Fruit fly (Drosophila melanogaster) whole organism, embryonic: ENCODE measurements around the gene CG13285.

Experiments
- B-H2 ChIP-seq: fragments of 200-800 bp; sonication (Bioruptor generic); optimal IDR thresholded peaks from 2 replicates; lab custom pipeline; 2018; ENCODE audit warnings: missing biosample characterization, mild to moderate bottlenecking, missing genetic modification characterization
- BEAF-32 ChIP-seq: fragments of 200-800 bp; sonication (Bioruptor generic); optimal IDR thresholded peaks from 3 replicates; lab custom pipeline; 2017; ENCODE audit warnings: missing biosample characterization, missing genetic modification characterization, mild to moderate bottlenecking, moderate library complexity, missing genetic modification reagents
- CG12219 ChIP-seq: fragments of 200-800 bp; sonication (Bioruptor generic); optimal IDR thresholded peaks from 3 replicates; lab custom pipeline; 2018; ENCODE audit warnings: missing biosample characterization, mild to moderate bottlenecking, missing genetic modification characterization
- CG13123 ChIP-seq: fragments of 200-800 bp; sonication (Bioruptor generic); optimal IDR thresholded peaks from 2 replicates; lab custom pipeline; 2016; ENCODE audit warnings: missing biosample characterization, missing genetic modification characterization
- CG13287 ChIP-seq: fragments of 200-800 bp; sonication (Bioruptor generic); IDR thresholded peaks from 2 replicates; pipeline ENCODE4 v1.3.6; 2022; ENCODE audit warnings: missing biosample characterization, missing genetic modification characterization; ENCODE audit not compliant: partially characterized antibody
- CG14710 ChIP-seq: fragments of 200-800 bp; sonication (Bioruptor generic); optimal IDR thresholded peaks from 3 replicates; lab custom pipeline; 2019; ENCODE audit warnings: missing biosample characterization, mild to moderate bottlenecking, missing genetic modification characterization, moderate library complexity
- CG15514 ChIP-seq: fragments of 200-800 bp; sonication (Bioruptor generic); optimal IDR thresholded peaks from 3 replicates; lab custom pipeline; 2017; ENCODE audit warnings: missing biosample characterization, missing genetic modification characterization, mild to moderate bottlenecking, moderate library complexity, missing genetic modification reagents
- CG1603 ChIP-seq: fragments of 200-800 bp; sonication (Bioruptor generic); optimal IDR thresholded peaks from 2 replicates; lab custom pipeline; 2019; ENCODE audit warnings: missing biosample characterization, mild to moderate bottlenecking, missing genetic modification characterization, moderate library complexity
- CG16813 ChIP-seq: fragments of 200-800 bp; sonication (Bioruptor generic); IDR thresholded peaks from 3 replicates; pipeline ENCODE4 v1.3.6; 2022; ENCODE audit warnings: missing biosample characterization, missing genetic modification characterization; ENCODE audit not compliant: partially characterized antibody
- CG17186 ChIP-seq: fragments of 200-800 bp; sonication (Bioruptor generic); optimal IDR thresholded peaks from 3 replicates; lab custom pipeline; 2017; ENCODE audit warnings: missing biosample characterization, missing genetic modification reagents, missing genetic modification characterization
- CG17829 ChIP-seq: fragments of 200-800 bp; optimal IDR thresholded peaks from 2 replicates; lab custom pipeline; 2019; ENCODE audit warnings: missing biosample characterization, mild to moderate bottlenecking, missing genetic modification characterization, moderate library complexity
- CG2129 ChIP-seq: fragments of 200-800 bp; sonication (Bioruptor generic); IDR thresholded peaks from 2 replicates; pipeline ENCODE4 v1.3.6; 2022; ENCODE audit warnings: missing biosample characterization, missing genetic modification characterization; ENCODE audit not compliant: partially characterized antibody
- CG34224 ChIP-seq: fragments of 200-800 bp; sonication (Bioruptor generic); IDR thresholded peaks from 3 replicates; pipeline ENCODE4 v1.3.6; 2022; ENCODE audit warnings: missing biosample characterization, missing genetic modification characterization; ENCODE audit not compliant: partially characterized antibody
- CG3847 ChIP-seq: fragments of 200-800 bp; sonication (Bioruptor generic); IDR thresholded peaks from 2 replicates; pipeline ENCODE4 v1.3.6; 2022; ENCODE audit warnings: missing biosample characterization, missing genetic modification characterization
- CG42726 ChIP-seq: fragments of 200-800 bp; sonication (Bioruptor generic); IDR thresholded peaks from 2 replicates; pipeline ENCODE4 v1.3.6; 2022; ENCODE audit warnings: missing biosample characterization, missing genetic modification characterization; ENCODE audit not compliant: partially characterized antibody
- CG4617 ChIP-seq: fragments of 200-800 bp; sonication (Bioruptor generic); optimal IDR thresholded peaks from 3 replicates; lab custom pipeline; 2016; ENCODE audit warnings: missing biosample characterization, missing genetic modification characterization, borderline replicate concordance
- CG6791 ChIP-seq: fragments of 200-800 bp; sonication (Bioruptor generic); IDR thresholded peaks from 3 replicates; pipeline ENCODE4 v1.3.6; 2022; ENCODE audit warnings: missing biosample characterization, missing genetic modification characterization; ENCODE audit not compliant: partially characterized antibody
- CG7963 ChIP-seq: fragments of 200-800 bp; sonication (Bioruptor generic); IDR thresholded peaks from 3 replicates; pipeline ENCODE4 v1.3.6; 2022; ENCODE audit warnings: missing biosample characterization, missing genetic modification characterization; ENCODE audit not compliant: partially characterized antibody
- CG8944 ChIP-seq: fragments of 200-800 bp; sonication (Bioruptor generic); optimal IDR thresholded peaks from 3 replicates; lab custom pipeline; 2016; ENCODE audit warnings: missing biosample characterization, missing genetic modification characterization
- CG9797 ChIP-seq: fragments of 200-800 bp; sonication (Bioruptor generic); optimal IDR thresholded peaks from 3 replicates; lab custom pipeline; 2018; ENCODE audit warnings: missing biosample characterization, mild to moderate bottlenecking, missing genetic modification characterization
- D ChIP-seq, 2 experiments: fragments of 200-800 bp in 1 of 2; fragments of >200 bp in 1 of 2; sonication (Bioruptor generic) in 1 of 2; optimal IDR thresholded peaks; 2 replicates in 1 of 2; 3 replicates in 1 of 2; lab custom pipeline; 2017; ENCODE audit warnings: mild to moderate bottlenecking in 1 of 2, missing biosample characterization in 1 of 2, missing genetic modification characterization in 1 of 2, missing genetic modification reagents in 1 of 2
- Doc3 ChIP-seq: fragments of 200-800 bp; sonication (Bioruptor generic); IDR thresholded peaks from 3 replicates; pipeline ENCODE4 v1.3.6; 2022; ENCODE audit warnings: missing biosample characterization, missing genetic modification characterization; ENCODE audit not compliant: partially characterized antibody
- E2f1 ChIP-seq: fragments of 200-800 bp; sonication (Bioruptor generic); IDR thresholded peaks from 2 replicates; pipeline ENCODE4 v1.3.6; 2022; ENCODE audit warnings: missing biosample characterization, missing genetic modification characterization
- E2f2 ChIP-seq: fragments of 200-800 bp; sonication (Bioruptor generic); IDR thresholded peaks from 2 replicates; pipeline ENCODE4 v1.3.6; 2022; ENCODE audit warnings: missing biosample characterization, missing genetic modification characterization
- Ets97D ChIP-seq: fragments of 200-800 bp; sonication (Bioruptor generic); optimal IDR thresholded peaks from 3 replicates; lab custom pipeline; 2016; ENCODE audit warnings: missing biosample characterization, missing genetic modification characterization
- HmgZ ChIP-seq: fragments of 200-800 bp; sonication (Bioruptor generic); optimal IDR thresholded peaks from 2 replicates; lab custom pipeline; 2018; ENCODE audit warnings: missing biosample characterization, mild to moderate bottlenecking, missing genetic modification characterization
- MBD-R2 ChIP-seq: fragments of 200-800 bp; sonication (Bioruptor generic); IDR thresholded peaks from 2 replicates; pipeline ENCODE4 v1.3.6; 2022; ENCODE audit warnings: missing biosample characterization, missing genetic modification characterization
- MESR4 ChIP-seq: fragments of 200-800 bp; sonication (Bioruptor generic); optimal IDR thresholded peaks from 2 replicates; lab custom pipeline; 2018; ENCODE audit warnings: missing biosample characterization, mild to moderate bottlenecking, missing genetic modification characterization, moderate library complexity
- Nf-YC ChIP-seq: fragments of 200-800 bp; optimal IDR thresholded peaks from 3 replicates; lab custom pipeline; 2019; ENCODE audit warnings: missing biosample characterization, mild to moderate bottlenecking, missing genetic modification characterization, moderate library complexity
- Opbp ChIP-seq: fragments of 200-800 bp; sonication (Bioruptor generic); IDR thresholded peaks from 3 replicates; pipeline ENCODE4 v1.3.6; 2022; ENCODE audit warnings: missing biosample characterization, missing genetic modification characterization; ENCODE audit not compliant: partially characterized antibody
- Sry-δ ChIP-seq: fragments of 200-800 bp; sonication (Bioruptor generic); optimal IDR thresholded peaks from 2 replicates; lab custom pipeline; 2016; ENCODE audit warnings: missing biosample characterization, missing genetic modification characterization
- ato ChIP-seq: fragments of 200-800 bp; sonication (Bioruptor generic); IDR thresholded peaks from 2 replicates; pipeline ENCODE4 v1.3.6; 2022; ENCODE audit warnings: missing biosample characterization, missing genetic modification characterization; ENCODE audit not compliant: partially characterized antibody
- croc ChIP-seq: fragments of 200-800 bp; sonication (Bioruptor generic); conservative IDR thresholded peaks from 3 replicates; pipeline ENCODE4 v1.3.6; 2022; ENCODE audit warnings: missing biosample characterization, missing genetic modification characterization
- crp ChIP-seq, 2 experiments: fragments of 200-800 bp; sonication (Bioruptor generic); optimal IDR thresholded peaks; 2 replicates in 1 of 2; 3 replicates in 1 of 2; lab custom pipeline; 2017; ENCODE audit warnings: missing biosample characterization in 2 of 2, missing genetic modification characterization in 2 of 2, mild to moderate bottlenecking in 1 of 2, moderate library complexity in 1 of 2
- danr ChIP-seq: fragments of 200-800 bp; sonication (Bioruptor generic); IDR thresholded peaks from 2 replicates; pipeline ENCODE4 v1.3.6; 2022; ENCODE audit warnings: missing biosample characterization, missing genetic modification characterization
- dati ChIP-seq: fragments of 200-800 bp; sonication (Bioruptor generic); IDR thresholded peaks from 2 replicates; pipeline ENCODE4 v1.3.6; 2022; ENCODE audit warnings: missing biosample characterization, missing genetic modification characterization
- exex ChIP-seq: fragments of 200-800 bp; sonication (Bioruptor generic); optimal IDR thresholded peaks from 4 replicates; lab custom pipeline; 2018; ENCODE audit warnings: missing biosample characterization, mild to moderate bottlenecking, missing genetic modification characterization, moderate library complexity
- hb ChIP-seq: fragments of 200-800 bp; sonication (Bioruptor generic); IDR thresholded peaks from 3 replicates; pipeline ENCODE4 v1.3.6; 2022; ENCODE audit warnings: missing biosample characterization, missing genetic modification characterization; ENCODE audit not compliant: partially characterized antibody
- inv ChIP-seq: fragments of 200-800 bp; sonication (Bioruptor generic); IDR thresholded peaks from 2 replicates; pipeline ENCODE4 v1.3.6; 2022; ENCODE audit warnings: missing biosample characterization, missing genetic modification characterization; ENCODE audit not compliant: partially characterized antibody
- lbe ChIP-seq: fragments of 200-800 bp; sonication (Bioruptor generic); optimal IDR thresholded peaks from 2 replicates; lab custom pipeline; 2016; ENCODE audit warnings: missing biosample characterization, mild to moderate bottlenecking, missing genetic modification characterization
- mld ChIP-seq: fragments of 200-800 bp; sonication (Bioruptor generic); IDR thresholded peaks from 3 replicates; pipeline ENCODE4 v1.3.6; 2022; ENCODE audit warnings: missing biosample characterization, missing genetic modification characterization; ENCODE audit not compliant: partially characterized antibody
- nerfin-1 ChIP-seq: fragments of 200-800 bp; sonication (Bioruptor generic); optimal IDR thresholded peaks from 3 replicates; lab custom pipeline; 2019; ENCODE audit warnings: missing biosample characterization, mild to moderate bottlenecking, missing genetic modification characterization, moderate library complexity
- sim ChIP-seq: fragments of 200-800 bp; sonication (Bioruptor generic); IDR thresholded peaks from 2 replicates; pipeline ENCODE4 v1.3.6; 2022; ENCODE audit warnings: missing biosample characterization, missing genetic modification characterization
- tna ChIP-seq: fragments of 200-800 bp; sonication (Bioruptor generic); IDR thresholded peaks from 2 replicates; pipeline ENCODE4 v1.3.6; 2022; ENCODE audit warnings: missing biosample characterization, missing genetic modification characterization; ENCODE audit not compliant: partially characterized antibody
- trem ChIP-seq: fragments of 200-800 bp; optimal IDR thresholded peaks from 3 replicates; lab custom pipeline; 2019; ENCODE audit warnings: missing biosample characterization, mild to moderate bottlenecking, missing genetic modification characterization, moderate library complexity
- unc-4 ChIP-seq: fragments of 200-800 bp; sonication (Bioruptor generic); IDR thresholded peaks from 2 replicates; pipeline ENCODE4 v1.3.6; 2022; ENCODE audit warnings: missing biosample characterization, missing genetic modification characterization; ENCODE audit not compliant: partially characterized antibody

Gene CG13285

dm6 chr3L:5565051-5565688 is 29.6 kb upstream of the CG13285 start, which contains the start of gene bc10 (continued):
- TF ChIP-seq Doc3 (GFP tag; lab: Robert Waterston, UW) (peak; percentile 81), CG13123 (GFP tag; lab: Kevin White, UChicago) (no peak), crp (GFP tag; optimal IDR thresholded peaks at IDR 0.05; lab: Kevin White, UChicago) (peak in 1 of 2 experiments; percentile 50), danr (no peak), lbe (GFP tag; lab: Kevin White, UChicago) (peak; percentile 22), ato (GFP tag; lab: Robert Waterston, UW) (peak; percentile 73), tna (GFP tag; lab: Robert Waterston, UW) (peak; percentile 68; the same call in 1 of the 2 replicates), exex (peak; percentile 4), CG42726 (GFP tag; lab: Robert Waterston, UW) (peak; percentile 90), CG15514 (peak; percentile 100), hb (GFP tag; lab: Robert Waterston, UW) (peak; percentile 69; the same call in 2 of the 3 replicates), CG14710 (tag; lab: Kevin White, UChicago) (peak; percentile 30), CG12219 (GFP tag; lab: Kevin White, UChicago) (no peak), D (optimal IDR thresholded peaks at IDR 0.05; lab: Kevin White, UChicago) (peak; percentile 32), D (GFP tag; optimal IDR thresholded peaks at IDR 0.05; lab: Kevin White, UChicago) (no peak), BEAF-32 (GFP tag; lab: Kevin White, UChicago) (peak; percentile 87), B-H2 (GFP tag; lab: Kevin White, UChicago) (peak; percentile 32), CG3847 (GFP tag; lab: Robert Waterston, UW) (0 out of 2 replicates have a peak, but pooled peaks have one; percentile 26), sim (GFP tag; lab: Robert Waterston, UW) (no peak), Sry-δ (GFP tag; lab: Kevin White, UChicago) (peak; percentile 60), inv (peak; percentile 81), dati (no peak), Ets97D (GFP tag; lab: Kevin White, UChicago) (peak; percentile 1), CG9797 (peak; percentile 82), CG7963 (peak; percentile 42; the same call in 2 of the 3 replicates), CG13287 (GFP tag; lab: Robert Waterston, UW) (peak; percentile 92), croc (no peak), CG4617 (GFP tag; lab: Kevin White, UChicago) (peak; percentile 75), HmgZ (peak; percentile 55), CG6791 (GFP tag; lab: Robert Waterston, UW) (peak; percentile 87), CG34224 (GFP tag; lab: Robert Waterston, UW) (peak; percentile 84), CG17186 (GFP tag; lab: Kevin White, UChicago) (peak; percentile 72), Opbp (peak; percentile 90), E2f1 (no peak), CG17829 (tag; lab: Kevin White, UChicago) (peak; percentile 29), nerfin-1 (tag; lab: Kevin White, UChicago) (no peak), CG1603 (tag; lab: Kevin White, UChicago) (peak; percentile 45), MBD-R2 (GFP tag; lab: Robert Waterston, UW) (peak; percentile 65), CG16813 (peak; percentile 82), CG2129 (GFP tag; lab: Robert Waterston, UW) (peak; percentile 44; the same call in 1 of the 2 replicates), Nf-YC (peak; percentile 35), E2f2 (GFP tag; lab: Robert Waterston, UW) (peak; percentile 97), CG8944 (GFP tag; lab: Kevin White, UChicago) (no peak), trem (tag; lab: Kevin White, UChicago) (peak; percentile 47), mld (GFP tag; lab: Robert Waterston, UW) (peak; percentile 63; the same call in 2 of the 3 replicates), MESR4 (GFP tag; lab: Kevin White, UChicago) (peak; percentile 70), unc-4 (GFP tag; lab: Robert Waterston, UW) (peak; percentile 89)
